Worm (Caenorhabditis elegans) whole organism, midembryonic: Measurements from ENCODE around the gene rcat-1.
A peak's percentile ranks its signal among the peaks of the same experiment; 100 is the strongest.
"Not testable (repeated sequence)": the region's sequence is repeated elsewhere in the genome, so short reads cannot be mapped to it uniquely, and the experiment has no call there.

Experiments
- klf-2 ChIP-seq: fragments of 200-800 bp; sonication (Bioruptor generic); conservative IDR thresholded peaks from 2 replicates; pipeline ENCODE4 v1.3.6; 2022; ENCODE audit warnings: missing genetic modification reagents, missing genetic modification characterization, missing compliant biosample characterization
- med-1 ChIP-seq: sonication (generic microtip); optimal IDR thresholded peaks from 2 replicates; lab custom pipeline; 2017; ENCODE audit warnings: missing genetic modification characterization, mild to moderate bottlenecking, missing compliant biosample characterization, antibody characterized with exemption, missing genetic modification reagents; ENCODE audit not compliant: insufficient read depth
- ztf-23 ChIP-seq: fragments of 200-800 bp; sonication (Bioruptor generic); IDR thresholded peaks from 2 replicates; pipeline ENCODE4 v1.3.6; 2022; ENCODE audit warnings: missing genetic modification reagents, missing genetic modification characterization, missing compliant biosample characterization

DNA sequence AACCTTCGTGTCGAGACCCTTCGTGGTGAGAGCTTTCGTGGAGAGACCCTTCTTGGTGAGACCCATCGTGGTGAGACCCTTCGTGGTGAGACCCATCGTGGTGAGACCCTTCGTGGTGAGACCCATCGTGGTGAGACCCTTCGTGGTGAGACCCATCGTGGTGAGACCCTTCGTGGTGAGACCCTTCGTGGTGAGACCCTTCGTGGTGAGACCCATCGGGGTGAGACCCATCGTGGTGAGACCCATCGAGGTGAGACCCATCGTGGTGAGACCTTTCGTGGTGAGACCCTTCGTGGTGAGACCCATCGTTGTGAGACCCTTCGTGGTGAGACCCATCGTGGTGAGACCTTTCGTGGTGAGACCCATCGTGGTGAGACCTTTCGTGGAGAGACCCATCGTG lies 26.0 kb upstream of the rcat-1 start:
- TF ChIP-seq ztf-23 (GFP tag; lab: Robert Waterston, UW), result peak; percentile 38; the same call in 1 of the 2 replicates
- TF ChIP-seq med-1 (GFP tag; lab: Kevin White, UChicago); klf-2 (GFP tag; lab: Robert Waterston, UW): not testable (repeated sequence)
